Fruit fly (Drosophila melanogaster) whole organism, embryonic: ENCODE measurements around the gene Sfp35C.

ENCODE experiments used
- Bgb ChIP-seq: fragments of 200-800 bp; sonication (Bioruptor generic); IDR thresholded peaks from 2 replicates; pipeline ENCODE4 v1.3.6; 2022; ENCODE audit warnings: missing biosample characterization, missing genetic modification characterization; ENCODE audit not compliant: partially characterized antibody
- CG1024 ChIP-seq: fragments of 200-800 bp; sonication (Bioruptor generic); IDR thresholded peaks from 2 replicates; pipeline ENCODE4 v1.3.6; 2022; ENCODE audit warnings: missing biosample characterization, missing genetic modification characterization
- CG10959 ChIP-seq: fragments of 200-800 bp; sonication (Bioruptor generic); IDR thresholded peaks from 2 replicates; pipeline ENCODE4 v1.3.6; 2022; ENCODE audit warnings: missing biosample characterization, missing genetic modification characterization
- CG11247 ChIP-seq: fragments of 200-800 bp; sonication (Bioruptor generic); IDR thresholded peaks from 2 replicates; pipeline ENCODE4 v1.3.6; 2022; ENCODE audit warnings: missing biosample characterization, missing genetic modification characterization
- CG11695 ChIP-seq: fragments of 200-800 bp; sonication (Bioruptor generic); IDR thresholded peaks from 3 replicates; pipeline ENCODE4 v1.3.6; 2022; ENCODE audit warnings: missing biosample characterization, missing genetic modification characterization
- CG12104 ChIP-seq: fragments of 200-800 bp; sonication (Bioruptor generic); optimal IDR thresholded peaks from 3 replicates; lab custom pipeline; 2016; ENCODE audit warnings: missing biosample characterization, missing genetic modification characterization
- CG12391 ChIP-seq: fragments of 200-800 bp; sonication (Bioruptor generic); optimal IDR thresholded peaks from 3 replicates; lab custom pipeline; 2018; ENCODE audit warnings: missing biosample characterization, mild to moderate bottlenecking, missing genetic modification characterization, moderate library complexity
- CG13894 ChIP-seq: fragments of 200-800 bp; sonication (Bioruptor generic); optimal IDR thresholded peaks from 3 replicates; lab custom pipeline; 2018; ENCODE audit warnings: missing biosample characterization, mild to moderate bottlenecking, missing genetic modification characterization, moderate library complexity
- CG14860 ChIP-seq: fragments of 200-800 bp; sonication (Bioruptor generic); IDR thresholded peaks from 3 replicates; pipeline ENCODE4 v1.3.6; 2022; ENCODE audit warnings: missing biosample characterization, missing genetic modification characterization; ENCODE audit not compliant: partially characterized antibody
- CG14965 ChIP-seq: fragments of 200-800 bp; sonication (Bioruptor generic); optimal IDR thresholded peaks from 2 replicates; lab custom pipeline; 2016; ENCODE audit warnings: missing biosample characterization, missing genetic modification characterization, borderline replicate concordance
- CG16813 ChIP-seq: fragments of 200-800 bp; sonication (Bioruptor generic); IDR thresholded peaks from 3 replicates; pipeline ENCODE4 v1.3.6; 2022; ENCODE audit warnings: missing biosample characterization, missing genetic modification characterization; ENCODE audit not compliant: partially characterized antibody
- CG17359 ChIP-seq: fragments of 200-800 bp; sonication (Bioruptor generic); optimal IDR thresholded peaks from 3 replicates; lab custom pipeline; 2018; ENCODE audit warnings: missing biosample characterization, mild to moderate bottlenecking, missing genetic modification characterization, moderate library complexity
- CG17361 ChIP-seq: fragments of 200-800 bp; sonication (Bioruptor generic); IDR thresholded peaks from 3 replicates; pipeline ENCODE4 v1.3.6; 2022; ENCODE audit warnings: missing biosample characterization, missing genetic modification characterization
- CG18011 ChIP-seq: fragments of 200-800 bp; sonication (Bioruptor generic); optimal IDR thresholded peaks from 2 replicates; lab custom pipeline; 2017; ENCODE audit warnings: missing biosample characterization, missing genetic modification characterization, mild to moderate bottlenecking, moderate library complexity, missing genotype
- CG2120 ChIP-seq: fragments of 200-800 bp; sonication (Bioruptor generic); optimal IDR thresholded peaks from 3 replicates; lab custom pipeline; 2016; ENCODE audit warnings: missing biosample characterization, missing genetic modification characterization
- CG30431 ChIP-seq: fragments of 200-800 bp; sonication (Bioruptor generic); optimal IDR thresholded peaks from 2 replicates; lab custom pipeline; 2017; ENCODE audit warnings: missing biosample characterization, missing genetic modification characterization
- CG3065 ChIP-seq: fragments of 200-800 bp; sonication (Bioruptor generic); optimal IDR thresholded peaks from 2 replicates; lab custom pipeline; 2016; ENCODE audit warnings: missing biosample characterization, missing genetic modification characterization
- CG6791 ChIP-seq: fragments of 200-800 bp; sonication (Bioruptor generic); IDR thresholded peaks from 3 replicates; pipeline ENCODE4 v1.3.6; 2022; ENCODE audit warnings: missing biosample characterization, missing genetic modification characterization; ENCODE audit not compliant: partially characterized antibody
- Ets65A ChIP-seq: fragments of 200-800 bp; sonication (Bioruptor generic); peaks from one replicate; lab custom pipeline; 2016; ENCODE audit warnings: missing biosample characterization, missing genetic modification characterization
- HLH4C ChIP-seq: fragments of 200-800 bp; sonication (Bioruptor generic); IDR thresholded peaks from 3 replicates; pipeline ENCODE4 v1.3.6; 2022; ENCODE audit warnings: missing biosample characterization, missing genetic modification characterization; ENCODE audit not compliant: partially characterized antibody
- HLH54F ChIP-seq: fragments of 200-800 bp; sonication (Bioruptor generic); optimal IDR thresholded peaks from 3 replicates; lab custom pipeline; 2016; ENCODE audit warnings: missing biosample characterization, missing genetic modification characterization
- Hand ChIP-seq: fragments of 200-800 bp; sonication (Bioruptor generic); optimal IDR thresholded peaks from 2 replicates; lab custom pipeline; 2017; ENCODE audit warnings: mild to moderate bottlenecking, missing biosample characterization, missing genetic modification reagents, missing genetic modification characterization
- Hr39 ChIP-seq: fragments of >200 bp; optimal IDR thresholded peaks from 2 replicates; lab custom pipeline; 2017
- Hsf ChIP-seq: fragments of 200-800 bp; sonication (Bioruptor generic); optimal IDR thresholded peaks from 3 replicates; lab custom pipeline; 2016; ENCODE audit warnings: missing biosample characterization, missing genetic modification characterization
- Lhr ChIP-seq: fragments of 200-800 bp; sonication (Bioruptor generic); optimal IDR thresholded peaks from 3 replicates; lab custom pipeline; 2017; ENCODE audit warnings: mild to moderate bottlenecking, missing biosample characterization, missing genetic modification reagents, missing genetic modification characterization
- MTF-1 ChIP-seq: fragments of 200-800 bp; sonication (Bioruptor generic); optimal IDR thresholded peaks from 2 replicates; lab custom pipeline; 2018; ENCODE audit warnings: missing biosample characterization, mild to moderate bottlenecking, missing genetic modification characterization, borderline replicate concordance
- Max ChIP-seq: fragments of 200-800 bp; sonication (Bioruptor generic); optimal IDR thresholded peaks from 2 replicates; lab custom pipeline; 2016; ENCODE audit warnings: missing biosample characterization, mild to moderate bottlenecking, missing genetic modification characterization
- Med ChIP-seq: fragments of 200-800 bp; sonication (Bioruptor generic); peaks from one replicate; lab custom pipeline; 2016; ENCODE audit warnings: missing biosample characterization, missing genetic modification characterization, mild to moderate bottlenecking, inconsistent platforms, moderate library complexity
- Pdp1 ChIP-seq, 2 experiments: fragments of 200-800 bp; sonication (Bioruptor generic); optimal IDR thresholded peaks; 3 replicates each; lab custom pipeline; 2016; ENCODE audit warnings: missing biosample characterization in 2 of 2, missing genetic modification characterization in 2 of 2, mild to moderate bottlenecking in 1 of 2, moderate library complexity in 1 of 2
- Sox100B ChIP-seq: fragments of 200-800 bp; sonication (Bioruptor generic); optimal IDR thresholded peaks from 3 replicates; lab custom pipeline; 2018; ENCODE audit warnings: missing biosample characterization, mild to moderate bottlenecking, missing genetic modification characterization
- ash1 ChIP-seq: fragments of 200-800 bp; sonication (Bioruptor generic); optimal IDR thresholded peaks from 2 replicates; lab custom pipeline; 2018; ENCODE audit warnings: missing biosample characterization, mild to moderate bottlenecking, missing genetic modification characterization
- bbx ChIP-seq: fragments of 200-800 bp; sonication (Bioruptor generic); IDR thresholded peaks from 2 replicates; pipeline ENCODE4 v1.3.6; 2022; ENCODE audit warnings: missing biosample characterization, missing genetic modification characterization; ENCODE audit not compliant: partially characterized antibody
- en ChIP-seq: fragments of 200-800 bp; sonication (Bioruptor generic); optimal IDR thresholded peaks from 2 replicates; lab custom pipeline; 2016; ENCODE audit warnings: missing biosample characterization, missing genetic modification characterization
- fd3F ChIP-seq: fragments of 200-800 bp; sonication (Bioruptor generic); optimal IDR thresholded peaks from 2 replicates; lab custom pipeline; 2018; ENCODE audit warnings: missing biosample characterization, mild to moderate bottlenecking, missing genetic modification characterization, moderate library complexity
- gem ChIP-seq: fragments of 200-800 bp; sonication (Bioruptor generic); optimal IDR thresholded peaks from 2 replicates; lab custom pipeline; 2019; ENCODE audit warnings: missing biosample characterization, mild to moderate bottlenecking, missing genetic modification characterization, moderate library complexity
- grn ChIP-seq: fragments of 200-800 bp; sonication (Bioruptor generic); optimal IDR thresholded peaks from 3 replicates; lab custom pipeline; 2017; ENCODE audit warnings: missing biosample characterization, missing genetic modification characterization
- ind ChIP-seq: fragments of 200-800 bp; sonication (Bioruptor generic); optimal IDR thresholded peaks from 3 replicates; lab custom pipeline; 2016; ENCODE audit warnings: missing biosample characterization, missing genetic modification characterization
- inv ChIP-seq: fragments of 200-800 bp; sonication (Bioruptor generic); IDR thresholded peaks from 2 replicates; pipeline ENCODE4 v1.3.6; 2022; ENCODE audit warnings: missing biosample characterization, missing genetic modification characterization; ENCODE audit not compliant: partially characterized antibody
- lmd ChIP-seq: fragments of 200-800 bp; sonication (Bioruptor generic); IDR thresholded peaks from 2 replicates; pipeline ENCODE4 v1.3.6; 2022; ENCODE audit warnings: missing biosample characterization, missing genetic modification characterization
- nerfin-2 ChIP-seq: fragments of 200-800 bp; sonication (Bioruptor generic); IDR thresholded peaks from 2 replicates; pipeline ENCODE4 v1.3.6; 2022; ENCODE audit warnings: missing biosample characterization, missing genetic modification characterization; ENCODE audit not compliant: partially characterized antibody
- psq ChIP-seq: fragments of 200-800 bp; sonication (Bioruptor generic); optimal IDR thresholded peaks from 2 replicates; lab custom pipeline; 2017; ENCODE audit warnings: missing biosample characterization, missing genetic modification characterization
- rib ChIP-seq: fragments of 200-800 bp; sonication (Bioruptor generic); IDR thresholded peaks from 2 replicates; pipeline ENCODE4 v1.3.6; 2022; ENCODE audit warnings: missing biosample characterization, missing genetic modification characterization
- sd ChIP-seq: fragments of 200-800 bp; sonication (Bioruptor generic); optimal IDR thresholded peaks from 3 replicates; lab custom pipeline; 2018; ENCODE audit warnings: missing biosample characterization, mild to moderate bottlenecking, missing genetic modification characterization, moderate library complexity
- sens ChIP-seq: fragments of 200-800 bp; sonication (Bioruptor generic); peaks from one replicate; lab custom pipeline; 2016; ENCODE audit warnings: missing biosample characterization, missing genetic modification characterization
- tna ChIP-seq: fragments of 200-800 bp; sonication (Bioruptor generic); IDR thresholded peaks from 2 replicates; pipeline ENCODE4 v1.3.6; 2022; ENCODE audit warnings: missing biosample characterization, missing genetic modification characterization; ENCODE audit not compliant: partially characterized antibody
- trem ChIP-seq: fragments of 200-800 bp; optimal IDR thresholded peaks from 3 replicates; lab custom pipeline; 2019; ENCODE audit warnings: missing biosample characterization, mild to moderate bottlenecking, missing genetic modification characterization, moderate library complexity
- wek ChIP-seq: fragments of 200-800 bp; sonication (Bioruptor generic); optimal IDR thresholded peaks from 3 replicates; lab custom pipeline; 2018; ENCODE audit warnings: missing biosample characterization, mild to moderate bottlenecking, missing genetic modification characterization, moderate library complexity
- zfh1 ChIP-seq: fragments of 200-800 bp; sonication (Bioruptor generic); IDR thresholded peaks from 3 replicates; pipeline ENCODE4 v1.3.6; 2022; ENCODE audit warnings: missing biosample characterization, missing genetic modification characterization

Sfp35C gene

DNA sequence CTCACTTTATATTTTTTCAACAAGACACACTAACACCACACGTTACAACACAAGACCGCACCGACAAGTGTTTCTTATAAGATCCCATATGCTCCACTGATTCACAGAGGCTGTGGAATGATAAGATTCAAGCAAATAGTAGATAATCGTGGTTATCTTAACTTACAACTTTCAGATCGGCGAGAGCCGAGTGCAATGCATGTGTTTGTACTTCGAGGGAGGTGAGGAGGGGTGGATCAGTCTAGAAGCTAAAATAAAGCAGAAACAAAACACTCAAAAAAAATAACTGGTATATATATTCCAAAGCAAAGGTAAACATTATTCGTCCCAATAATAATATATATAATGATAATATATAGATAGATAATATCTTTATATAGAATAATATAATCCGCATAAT is 45.7 kb upstream of the Sfp35C start, which contains the start of gene ZnT35C:
Gene ZnT35C (minus strand): TSS at position 101 of the 400 bp plus-strand sequence.
- peak; percentile 66 for TF ChIP-seq MTF-1 (GFP tag; lab: Kevin White, UChicago)
- no peak for TF ChIP-seq Max (GFP tag; lab: Kevin White, UChicago)
- TF ChIP-seq tna, result no peak
- TF ChIP-seq fd3F, result no peak
- TF ChIP-seq CG14965 (GFP tag; lab: Kevin White, UChicago), result no peak
- TF ChIP-seq CG18011, result no peak
- peak; percentile 10 for TF ChIP-seq gem (tag; lab: Kevin White, UChicago)
- no peak for TF ChIP-seq CG13894 (tag; lab: Kevin White, UChicago)

DNA sequence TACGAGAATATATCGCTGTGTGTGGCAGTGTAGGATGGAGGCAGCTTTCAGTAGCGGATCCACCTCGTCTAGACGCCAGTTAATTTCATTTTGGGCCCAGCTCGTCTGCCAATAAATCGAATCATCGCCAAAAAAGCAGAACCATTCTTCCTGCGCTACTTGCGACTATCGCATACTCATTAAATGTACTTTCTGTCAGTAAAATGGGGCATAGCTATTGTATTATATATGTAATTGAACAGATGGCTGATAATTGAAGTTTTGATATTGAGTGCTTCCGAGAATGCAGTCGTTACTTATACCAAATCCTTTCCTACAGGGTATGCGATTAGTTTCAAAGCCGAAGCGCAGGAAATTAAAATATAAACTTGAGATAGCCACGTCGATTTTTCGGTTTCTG is 42.8 kb upstream of the Sfp35C start:
- no peak for TF ChIP-seq Sox100B
- TF ChIP-seq en, result no peak
- no peak for TF ChIP-seq psq
- no peak for TF ChIP-seq bbx (GFP tag; lab: Robert Waterston, UW)
- peak; percentile 53; the same call in 2 of the 3 replicates for TF ChIP-seq CG16813 (GFP tag; lab: Robert Waterston, UW)
- peak; percentile 12; the same call in 1 of the 2 replicates for TF ChIP-seq inv
- peak; percentile 19 for TF ChIP-seq sens (GFP tag; lab: Kevin White, UChicago)
- no peak for TF ChIP-seq lmd (GFP tag; lab: Robert Waterston, UW)
- TF ChIP-seq Pdp1 (GFP tag; optimal IDR thresholded peaks at IDR 0.05; lab: Kevin White, UChicago), result no peak
- TF ChIP-seq CG3065 (GFP tag; lab: Kevin White, UChicago), result no peak
- TF ChIP-seq Bgb (GFP tag; lab: Robert Waterston, UW), result no peak
- peak; percentile 66; the same call in 2 of the 3 replicates for TF ChIP-seq HLH4C (GFP tag; lab: Robert Waterston, UW)
- TF ChIP-seq Hand (GFP tag; lab: Kevin White, UChicago), result no peak
- TF ChIP-seq CG12104 (GFP tag; lab: Kevin White, UChicago), result no peak
- no peak for TF ChIP-seq Hsf (GFP tag; lab: Kevin White, UChicago)
- peak; percentile 63; the same call in 1 of the 2 replicates for TF ChIP-seq nerfin-2
- no peak for TF ChIP-seq HLH54F
- TF ChIP-seq CG6791, result peak; percentile 57; the same call in 1 of the 3 replicates
- peak; percentile 58; the same call in 2 of the 3 replicates for TF ChIP-seq CG14860 (GFP tag; lab: Robert Waterston, UW)
- TF ChIP-seq CG12391 (tag; lab: Kevin White, UChicago), result no peak

DNA sequence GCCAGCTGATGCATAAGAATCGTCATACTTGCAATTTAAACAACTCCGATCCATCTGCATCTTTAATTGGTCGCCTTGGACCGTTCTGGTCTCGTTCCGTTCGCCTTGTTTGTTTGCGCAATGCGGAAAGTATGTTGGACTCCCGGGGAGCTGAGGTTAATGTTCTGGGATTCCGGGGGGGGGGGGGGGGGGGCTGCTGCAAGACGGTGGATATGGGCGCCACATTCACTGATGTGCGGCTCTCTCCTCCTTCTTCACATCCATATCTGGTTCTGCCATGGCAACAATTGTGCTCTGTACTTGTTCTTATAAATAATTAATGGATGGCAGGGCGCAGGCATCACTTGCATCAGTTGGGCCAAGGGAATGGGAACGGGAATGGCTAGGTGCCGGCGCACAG is 41.5 kb upstream of the Sfp35C start:
- TF ChIP-seq CG17359 (tag; lab: Kevin White, UChicago) (no peak), grn (GFP tag; lab: Kevin White, UChicago) (no peak), Lhr (GFP tag; lab: Kevin White, UChicago) (no peak), zfh1 (GFP tag; lab: Robert Waterston, UW) (no peak), ind (GFP tag; lab: Kevin White, UChicago) (no peak), rib (GFP tag; lab: Robert Waterston, UW) (no peak), ash1 (no peak), MTF-1 (GFP tag; lab: Kevin White, UChicago) (no peak), CG2120 (GFP tag; lab: Kevin White, UChicago) (no peak), CG10959 (GFP tag; lab: Robert Waterston, UW) (0 out of 2 replicates have a peak, but pooled peaks have one; percentile 0), trem (tag; lab: Kevin White, UChicago) (no peak), Med (GFP tag; lab: Kevin White, UChicago) (no peak), Ets65A (GFP tag; lab: Kevin White, UChicago) (peak; percentile 29), CG11695 (GFP tag; lab: Robert Waterston, UW) (no peak), wek (GFP tag; lab: Kevin White, UChicago) (no peak), sd (tag; lab: Kevin White, UChicago) (no peak), Hr39 (lab: Kevin White, UChicago) (peak; percentile 81), CG1024 (no peak), CG11247 (GFP tag; lab: Robert Waterston, UW) (no peak), CG17361 (GFP tag; lab: Robert Waterston, UW) (no peak), CG30431 (no peak)
